Fruit fly (Drosophila melanogaster) whole organism, wandering third instar larva: ENCODE results near the gene Pcyt1.

Experiments
- Abd-B ChIP-seq: fragments of >200 bp; optimal IDR thresholded peaks from 2 replicates; lab custom pipeline; 2017; ENCODE audit warnings: missing biosample characterization, missing genetic modification characterization
- CG32264 ChIP-seq: fragments of 200-800 bp; sonication (Bioruptor generic); optimal IDR thresholded peaks from 2 replicates; lab custom pipeline; 2016; ENCODE audit warnings: missing biosample characterization, missing genetic modification characterization
- CG9705 ChIP-seq: fragments of 200-800 bp; sonication (Bioruptor generic); optimal IDR thresholded peaks from 2 replicates; lab custom pipeline; 2018; ENCODE audit warnings: missing biosample characterization, mild to moderate bottlenecking, missing genetic modification characterization
- CrebA ChIP-seq: fragments of 200-800 bp; sonication (Bioruptor generic); optimal IDR thresholded peaks from 2 replicates; lab custom pipeline; 2016; ENCODE audit warnings: missing biosample characterization, mild to moderate bottlenecking, missing genetic modification characterization, borderline replicate concordance
- Dfd ChIP-seq: fragments of >200 bp; optimal IDR thresholded peaks from 2 replicates; lab custom pipeline; 2017; ENCODE audit warnings: missing biosample characterization, missing genetic modification characterization
- Dif ChIP-seq: fragments of 200-275, 200-300 bp; sonication (Bioruptor generic); optimal IDR thresholded peaks from 2 replicates; lab custom pipeline; 2018; ENCODE audit warnings: missing biosample characterization, missing genetic modification characterization; ENCODE audit not compliant: partially characterized antibody
- GATAd ChIP-seq: sonication (Bioruptor generic); optimal IDR thresholded peaks from 2 replicates; lab custom pipeline; 2016; ENCODE audit warnings: missing biosample characterization, missing genetic modification characterization
- HLH106 ChIP-seq: fragments of 200-800 bp; optimal IDR thresholded peaks from 3 replicates; lab custom pipeline; 2019; ENCODE audit warnings: missing biosample characterization, mild to moderate bottlenecking, missing genetic modification characterization, moderate library complexity
- Hnf4 ChIP-seq: fragments of 200-800 bp; sonication (Bioruptor generic); optimal IDR thresholded peaks from 2 replicates; lab custom pipeline; 2016; ENCODE audit warnings: missing biosample characterization, mild to moderate bottlenecking, missing genetic modification characterization
- Hr78 ChIP-seq: fragments of >200 bp; optimal IDR thresholded peaks from 2 replicates; lab custom pipeline; 2017; ENCODE audit warnings: missing biosample characterization, missing genetic modification characterization
- Hr83 ChIP-seq: fragments of 200-300 bp; sonication (Bioruptor generic); optimal IDR thresholded peaks from 2 replicates; lab custom pipeline; 2016; ENCODE audit warnings: missing biosample characterization, mild to moderate bottlenecking, missing genetic modification characterization, moderate library complexity; ENCODE audit not compliant: poor library complexity, severe bottlenecking
- Jra ChIP-seq: sonication (Bioruptor generic); optimal IDR thresholded peaks from 2 replicates; lab custom pipeline; 2016; ENCODE audit warnings: missing biosample characterization, missing genetic modification characterization
- Mio ChIP-seq: sonication (Bioruptor generic); optimal IDR thresholded peaks from 2 replicates; lab custom pipeline; 2016; ENCODE audit warnings: missing biosample characterization, missing genetic modification characterization
- Myc ChIP-seq: fragments of >200 bp; optimal IDR thresholded peaks from 2 replicates; lab custom pipeline; 2017
- N ChIP-seq: fragments of >200 bp; optimal IDR thresholded peaks from 2 replicates; lab custom pipeline; 2018; ENCODE audit warnings: missing biosample characterization, missing external identifiers, missing genetic modification characterization
- OdsH ChIP-seq: fragments of 200-800 bp; sonication (Bioruptor generic); optimal IDR thresholded peaks from 2 replicates; lab custom pipeline; 2016; ENCODE audit warnings: missing biosample characterization, mild to moderate bottlenecking, missing genetic modification characterization
- Rel ChIP-seq, 2 experiments: fragments of 200-800 bp; sonication (Bioruptor generic) in 1 of 2; optimal IDR thresholded peaks; 2 replicates in 1 of 2; 3 replicates in 1 of 2; lab custom pipeline; 2016 to 2019; ENCODE audit warnings: mild to moderate bottlenecking in 2 of 2, missing biosample characterization in 2 of 2, missing genetic modification characterization in 2 of 2, moderate library complexity in 1 of 2
- Sp1 ChIP-seq: fragments of 200-800 bp; sonication (Bioruptor generic); optimal IDR thresholded peaks from 3 replicates; lab custom pipeline; 2019; ENCODE audit warnings: missing biosample characterization, mild to moderate bottlenecking, missing genetic modification characterization, moderate library complexity
- Vsx2 ChIP-seq: fragments of 200-300, 225-300 bp; sonication (Bioruptor generic); optimal IDR thresholded peaks from 2 replicates; lab custom pipeline; 2018; ENCODE audit warnings: missing biosample characterization, missing genetic modification characterization; ENCODE audit not compliant: partially characterized antibody
- br ChIP-seq: fragments of 200-800 bp; sonication (Bioruptor generic); optimal IDR thresholded peaks from 2 replicates; lab custom pipeline; 2016; ENCODE audit warnings: missing biosample characterization, missing genetic modification characterization
- brk ChIP-seq: fragments of 200-800 bp; sonication (Bioruptor generic); optimal IDR thresholded peaks from 2 replicates; lab custom pipeline; 2016; ENCODE audit warnings: missing biosample characterization, mild to moderate bottlenecking, missing genetic modification characterization
- dl ChIP-seq, 2 experiments: fragments of 175-275, 200-275 bp in 1 of 2; fragments of 200-275 bp in 1 of 2; sonication (Bioruptor generic); optimal IDR thresholded peaks; lab custom pipeline; 2018; ENCODE audit warnings: mild to moderate bottlenecking in 2 of 2, missing biosample characterization in 2 of 2, missing genetic modification characterization in 2 of 2, moderate library complexity in 2 of 2; ENCODE audit not compliant: partially characterized antibody in 2 of 2, insufficient read depth in 1 of 2
- dmrt93B ChIP-seq: fragments of 200-800 bp; sonication (Bioruptor generic); optimal IDR thresholded peaks from 2 replicates; lab custom pipeline; 2018; ENCODE audit warnings: missing biosample characterization, mild to moderate bottlenecking, missing genetic modification characterization
- dsf ChIP-seq: sonication (Bioruptor generic); optimal IDR thresholded peaks from 2 replicates; lab custom pipeline; 2016; ENCODE audit warnings: missing biosample characterization, missing genetic modification characterization, borderline replicate concordance
- ey ChIP-seq: fragments of 200-800 bp; sonication (Bioruptor generic); optimal IDR thresholded peaks from 2 replicates; lab custom pipeline; 2016; ENCODE audit warnings: missing biosample characterization, missing genetic modification characterization
- foxo ChIP-seq, 2 experiments: fragments of 200-800 bp; sonication (Bioruptor generic); optimal IDR thresholded peaks; 2 replicates in 1 of 2; 3 replicates in 1 of 2; lab custom pipeline; 2016 to 2017; ENCODE audit warnings: missing biosample characterization in 2 of 2, missing genetic modification characterization in 2 of 2
- fru ChIP-seq: fragments of 200-800 bp; sonication (Bioruptor generic); optimal IDR thresholded peaks from 3 replicates; lab custom pipeline; 2016; ENCODE audit warnings: missing biosample characterization, mild to moderate bottlenecking, missing genetic modification characterization
- h ChIP-seq: fragments of 200-800 bp; sonication (Bioruptor generic); optimal IDR thresholded peaks from 3 replicates; lab custom pipeline; 2016; ENCODE audit warnings: missing biosample characterization, mild to moderate bottlenecking, missing genetic modification characterization
- jim ChIP-seq: fragments of 175-275, 200-325 bp; sonication (Bioruptor generic); optimal IDR thresholded peaks from 2 replicates; lab custom pipeline; 2016; ENCODE audit warnings: missing biosample characterization, mild to moderate bottlenecking, missing genetic modification characterization
- lola ChIP-seq: fragments of >200 bp; optimal IDR thresholded peaks from 2 replicates; lab custom pipeline; 2017; ENCODE audit warnings: missing biosample characterization, missing genetic modification characterization
- pan ChIP-seq: fragments of >200 bp; optimal IDR thresholded peaks from 2 replicates; lab custom pipeline; 2017
- psq ChIP-seq: fragments of 200-800 bp; sonication (Bioruptor generic); optimal IDR thresholded peaks from 3 replicates; lab custom pipeline; 2017; ENCODE audit warnings: missing biosample characterization, mild to moderate bottlenecking, missing genetic modification characterization, moderate library complexity
- rgr ChIP-seq: fragments of 200-800 bp; sonication (Bioruptor generic); optimal IDR thresholded peaks from 3 replicates; lab custom pipeline; 2016; ENCODE audit warnings: missing biosample characterization, mild to moderate bottlenecking, missing genetic modification characterization
- sage ChIP-seq: fragments of 200-800 bp; sonication (Bioruptor generic); optimal IDR thresholded peaks from 2 replicates; lab custom pipeline; 2016; ENCODE audit warnings: missing biosample characterization, mild to moderate bottlenecking, missing genetic modification characterization
- sv ChIP-seq: fragments of 200-800 bp; sonication (Bioruptor generic); optimal IDR thresholded peaks from 3 replicates; lab custom pipeline; 2016; ENCODE audit warnings: missing biosample characterization, missing genetic modification characterization
- tai ChIP-seq: sonication (Bioruptor generic); optimal IDR thresholded peaks from 2 replicates; lab custom pipeline; 2016; ENCODE audit warnings: missing biosample characterization, missing genetic modification characterization
- usp ChIP-seq: fragments of >200 bp; optimal IDR thresholded peaks from 2 replicates; lab custom pipeline; 2017; ENCODE audit warnings: missing biosample characterization, missing genetic modification characterization
- woc ChIP-seq: sonication (Bioruptor generic); optimal IDR thresholded peaks from 2 replicates; lab custom pipeline; 2016; ENCODE audit warnings: missing biosample characterization, mild to moderate bottlenecking, missing genetic modification characterization

Pcyt1 gene

DNA sequence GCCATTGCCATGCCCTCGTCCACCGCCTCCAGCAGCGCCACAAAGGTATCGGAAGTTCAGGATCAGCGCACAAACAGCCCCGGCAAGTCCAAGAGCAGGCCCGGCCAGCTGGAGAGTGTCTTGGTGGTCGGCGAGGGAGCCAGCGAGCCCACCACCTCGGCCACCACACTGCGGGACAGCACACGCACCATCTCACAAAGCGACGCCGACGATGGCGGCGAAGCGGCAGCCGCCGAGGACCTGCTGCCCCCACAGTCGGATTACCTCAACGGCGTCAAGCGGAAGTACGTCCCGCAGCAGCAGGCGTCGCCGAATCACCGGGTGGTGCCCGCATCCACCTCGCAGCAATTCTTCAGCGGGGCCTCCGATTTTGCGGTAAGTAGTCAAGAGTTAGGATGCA lies 5.0 kb downstream of the Pcyt1 start:
- TF ChIP-seq tai (GFP tag; lab: Kevin White, UChicago), result no peak
- TF ChIP-seq woc (GFP tag; lab: Kevin White, UChicago), result no peak
- TF ChIP-seq, all 38 proteins: peak for 0

DNA sequence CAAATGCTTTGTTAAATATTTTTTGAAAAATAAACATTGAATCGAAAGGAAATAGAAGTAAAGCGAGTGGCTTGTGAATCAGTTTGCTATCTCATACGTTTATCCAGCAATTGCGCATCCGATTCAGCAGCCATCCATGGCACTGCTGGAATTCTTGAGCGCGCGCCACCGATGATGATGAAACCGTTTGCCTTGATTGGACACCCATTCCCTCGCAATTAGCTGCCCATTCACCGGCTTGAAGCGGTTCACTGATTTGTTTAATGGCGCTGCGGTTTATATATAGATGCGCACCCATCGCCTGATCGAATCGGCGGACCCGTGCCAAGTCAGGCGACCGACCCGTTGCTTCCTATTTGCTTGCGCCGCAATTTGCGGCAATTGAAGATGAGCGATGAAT lies 7.3 kb downstream of the Pcyt1 start, which contains the start of gene Pcyt2:
Gene Pcyt2 (plus strand): TSS at position 301 of the 400 bp plus-strand sequence.
- TF ChIP-seq pan, result no peak

DNA sequence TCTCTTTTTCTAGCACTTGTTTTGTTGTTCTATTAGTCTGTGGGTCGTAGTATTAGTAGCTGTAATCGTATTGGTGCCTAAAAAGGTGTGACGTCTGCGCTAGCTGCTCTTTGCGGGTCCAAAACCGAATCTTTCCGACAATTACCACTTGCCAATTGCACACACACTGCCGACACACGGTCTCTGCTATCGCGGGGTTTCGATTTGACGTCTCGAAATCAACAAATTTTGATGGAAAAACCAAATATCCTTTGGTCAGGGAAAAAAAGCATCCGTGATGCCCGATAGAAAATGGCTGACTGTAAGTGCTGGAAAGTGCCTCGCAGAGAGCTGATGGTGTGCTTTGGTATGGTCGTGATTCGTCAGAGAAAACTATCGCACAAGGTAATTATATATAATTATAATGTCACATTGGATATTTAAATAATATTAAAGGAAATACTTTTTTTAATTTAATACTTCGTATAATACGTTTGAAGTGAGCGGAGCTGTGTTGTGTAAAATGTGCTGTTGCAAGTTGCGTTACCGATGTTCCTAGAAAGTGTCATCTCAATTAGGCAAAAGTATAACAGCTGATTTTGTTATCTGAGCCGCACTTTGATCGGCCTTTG lies 12.4 kb downstream of the Pcyt1 start, which contains the start of the genes Pex10 and CG12099:
Gene Pex10 (plus strand): TSS at position 51 of the 611 bp plus-strand sequence.
Gene CG12099 (minus strand): TSS at position 307 of the 611 bp plus-strand sequence.
- TF ChIP-seq Hnf4 (GFP tag; lab: Kevin White, UChicago) (peak; percentile 90), foxo (GFP tag; optimal IDR thresholded peaks at IDR 0.05; lab: Kevin White, UChicago) (peak in 1 of 2 experiments; percentile 93), dmrt93B (GFP tag; lab: Kevin White, UChicago) (peak; percentile 84), woc (GFP tag; lab: Kevin White, UChicago) (peak; percentile 67), Rel (GFP tag; optimal IDR thresholded peaks at IDR 0.05; lab: Kevin White, UChicago) (peak; percentile 61), Rel (tag; optimal IDR thresholded peaks at IDR 0.05; lab: Kevin White, UChicago) (peak; percentile 66), ey (peak; percentile 80), CG9705 (GFP tag; lab: Kevin White, UChicago) (peak; percentile 89), Jra (GFP tag; lab: Kevin White, UChicago) (no peak), Sp1 (peak; percentile 87), pan (no peak), sv (GFP tag; lab: Kevin White, UChicago) (peak; percentile 92), Hr78 (GFP tag; lab: Kevin White, UChicago) (no peak), Hr83 (peak; percentile 31), Myc (lab: Kevin White, UChicago) (no peak), jim (GFP tag; lab: Kevin White, UChicago) (no peak), sage (GFP tag; lab: Kevin White, UChicago) (no peak), HLH106 (peak; percentile 92), CG32264 (GFP tag; lab: Kevin White, UChicago) (peak; percentile 9), brk (no peak), rgr (peak; percentile 90), h (peak; percentile 90), N (GFP tag; lab: Kevin White, UChicago) (no peak), Mio (GFP tag; lab: Kevin White, UChicago) (no peak), Abd-B (no peak), Vsx2 (no peak), br (GFP tag; lab: Kevin White, UChicago) (peak; percentile 78), usp (no peak), dsf (GFP tag; lab: Kevin White, UChicago) (no peak), fru (GFP tag; lab: Kevin White, UChicago) (peak; percentile 80), lola (GFP tag; lab: Kevin White, UChicago) (no peak), GATAd (GFP tag; lab: Kevin White, UChicago) (peak; percentile 61), Dif (no peak), Dfd (GFP tag; lab: Kevin White, UChicago) (no peak), OdsH (peak; percentile 88), tai (GFP tag; lab: Kevin White, UChicago) (no peak), CrebA (GFP tag; lab: Kevin White, UChicago) (no peak), psq (GFP tag; lab: Kevin White, UChicago) (peak; percentile 84), dl (GFP tag; optimal IDR thresholded peaks at IDR 0.05; lab: Kevin White, UChicago; ENCODE audit: insufficient read depth in 1 of 2, partially characterized antibody in 2 of 2) (no peak)
